Fruit fly (Drosophila melanogaster) S2 (cell line): Measurements from ENCODE around the gene CG1571.

Experiments
- CG8478 ChIP-seq: fragments of >200 bp; optimal IDR thresholded peaks from 2 replicates; lab custom pipeline; 2018
- CTCF ChIP-seq, 2 experiments: fragments of >200 bp; optimal IDR thresholded peaks; 2 replicates each; lab custom pipeline; 2018

DNA sequence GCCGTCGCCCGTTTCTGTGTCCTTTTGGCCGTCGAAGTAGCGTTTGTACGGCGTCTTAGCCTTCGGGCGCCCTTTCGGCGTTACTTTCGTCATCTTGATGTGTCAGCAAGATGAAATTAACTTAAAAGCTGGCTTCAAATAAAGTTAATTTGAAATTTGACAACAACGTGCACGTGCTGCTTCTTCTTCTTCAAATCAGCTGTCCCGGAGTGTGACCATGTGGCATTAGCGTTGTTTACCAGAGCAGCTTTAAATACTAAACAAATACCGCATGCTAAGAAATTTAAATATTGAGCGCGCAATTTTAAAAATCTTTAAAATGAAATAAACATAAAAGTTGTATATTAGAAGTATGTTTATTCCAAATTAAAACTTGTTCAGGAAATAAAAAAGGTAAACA is 45.3 kb downstream of the CG1571 start, which contains the start of gene CG2260:
- no peak for TF ChIP-seq CG8478 (lab: Kevin White, UChicago)
- no peak for TF ChIP-seq CTCF (optimal IDR thresholded peaks at IDR 0.05; lab: Kevin White, UChicago)
